Fruit fly (Drosophila melanogaster) whole organism, pupa: Measurements from ENCODE around the gene MED24.

Experiments
- CG10348 ChIP-seq: fragments of 200-800 bp; sonication (Bioruptor generic); IDR thresholded peaks from 2 replicates; pipeline ENCODE4 v1.3.6; 2022; ENCODE audit warnings: missing biosample characterization, missing genetic modification characterization
- CG12605 ChIP-seq: fragments of 200-800 bp; sonication (Bioruptor generic); IDR thresholded peaks from 2 replicates; pipeline ENCODE4 v1.3.6; 2022; ENCODE audit warnings: missing biosample characterization, missing genetic modification characterization
- CG13204 ChIP-seq: fragments of 200-800 bp; sonication (Bioruptor generic); optimal IDR thresholded peaks from 2 replicates; lab custom pipeline; 2018; ENCODE audit warnings: missing biosample characterization, mild to moderate bottlenecking, missing genetic modification characterization, moderate library complexity
- CG14655 ChIP-seq: fragments of 200-800 bp; sonication (Bioruptor generic); optimal IDR thresholded peaks from 3 replicates; lab custom pipeline; 2017; ENCODE audit warnings: mild to moderate bottlenecking, missing biosample characterization, missing genetic modification reagents, missing genetic modification characterization
- CG15710 ChIP-seq: fragments of 200-800 bp; sonication (Bioruptor generic); optimal IDR thresholded peaks from 2 replicates; lab custom pipeline; 2018; ENCODE audit warnings: missing biosample characterization, mild to moderate bottlenecking, missing genetic modification characterization, moderate library complexity
- CG17806 ChIP-seq: fragments of 200-800 bp; sonication (Bioruptor generic); optimal IDR thresholded peaks from 2 replicates; lab custom pipeline; 2018; ENCODE audit warnings: missing biosample characterization, mild to moderate bottlenecking, missing genetic modification characterization, moderate library complexity
- CG32121 ChIP-seq: fragments of 200-800 bp; sonication (Bioruptor generic); IDR thresholded peaks from 2 replicates; pipeline ENCODE4 v1.3.6; 2022; ENCODE audit warnings: missing biosample characterization, missing genetic modification characterization
- CG34367 ChIP-seq: fragments of 200-800 bp; sonication (Bioruptor generic); optimal IDR thresholded peaks from 2 replicates; lab custom pipeline; 2018; ENCODE audit warnings: missing biosample characterization, mild to moderate bottlenecking, missing genetic modification characterization
- CG4496 ChIP-seq: fragments of 200-800 bp; sonication (Bioruptor generic); IDR thresholded peaks from 3 replicates; pipeline ENCODE4 v1.3.6; 2022; ENCODE audit warnings: missing biosample characterization, missing genetic modification characterization
- CG8159 ChIP-seq: fragments of 200-800 bp; sonication (Bioruptor generic); optimal IDR thresholded peaks from 3 replicates; lab custom pipeline; 2018; ENCODE audit warnings: missing biosample characterization, mild to moderate bottlenecking, missing genetic modification characterization, moderate library complexity
- CG8301 ChIP-seq: fragments of 200-800 bp; sonication (Bioruptor generic); optimal IDR thresholded peaks from 2 replicates; lab custom pipeline; 2018; ENCODE audit warnings: missing biosample characterization, mild to moderate bottlenecking, missing genetic modification characterization
- CG9948 ChIP-seq: fragments of 200-800 bp; sonication (Bioruptor generic); optimal IDR thresholded peaks from 2 replicates; lab custom pipeline; 2018; ENCODE audit warnings: missing biosample characterization, mild to moderate bottlenecking, missing genetic modification characterization, moderate library complexity
- D1 ChIP-seq: fragments of 200-800 bp; sonication (Bioruptor generic); optimal IDR thresholded peaks from 2 replicates; lab custom pipeline; 2018; ENCODE audit warnings: missing biosample characterization, mild to moderate bottlenecking, missing genetic modification characterization, moderate library complexity
- EcR ChIP-seq: fragments of 200-800 bp; sonication (Bioruptor generic); optimal IDR thresholded peaks from 3 replicates; lab custom pipeline; 2019; ENCODE audit warnings: missing biosample characterization, missing genetic modification characterization, mild to moderate bottlenecking, moderate library complexity, missing genetic modification reagents
- Ets98B ChIP-seq: fragments of 200-800 bp; sonication (Bioruptor generic); IDR thresholded peaks from 2 replicates; pipeline ENCODE4 v1.3.6; 2022; ENCODE audit warnings: missing biosample characterization, missing genetic modification characterization
- Pif1A ChIP-seq: fragments of 200-800 bp; sonication (Bioruptor generic); optimal IDR thresholded peaks from 3 replicates; lab custom pipeline; 2016; ENCODE audit warnings: missing biosample characterization, missing genetic modification characterization
- Pif1B ChIP-seq: fragments of 200-800 bp; sonication (Bioruptor generic); optimal IDR thresholded peaks from 3 replicates; lab custom pipeline; 2016; ENCODE audit warnings: missing biosample characterization, missing genetic modification characterization
- Snoo ChIP-seq: fragments of 200-800 bp; sonication (Bioruptor generic); optimal IDR thresholded peaks from 3 replicates; lab custom pipeline; 2017; ENCODE audit warnings: missing biosample characterization, mild to moderate bottlenecking, missing genetic modification characterization, inconsistent platforms
- fd96Ca ChIP-seq: fragments of 200-800 bp; sonication (Bioruptor generic); IDR thresholded peaks from 3 replicates; pipeline ENCODE4 v1.3.6; 2022; ENCODE audit warnings: missing biosample characterization, missing genetic modification characterization
- gl ChIP-seq: fragments of 200-800 bp; sonication (Bioruptor generic); optimal IDR thresholded peaks from 2 replicates; lab custom pipeline; 2018; ENCODE audit warnings: missing biosample characterization, mild to moderate bottlenecking, missing genetic modification characterization
- rn ChIP-seq: fragments of 200-800 bp; sonication (Bioruptor generic); IDR thresholded peaks from 2 replicates; pipeline ENCODE4 v1.3.6; 2022; ENCODE audit warnings: missing biosample characterization, missing genetic modification characterization

The MED24 gene

DNA sequence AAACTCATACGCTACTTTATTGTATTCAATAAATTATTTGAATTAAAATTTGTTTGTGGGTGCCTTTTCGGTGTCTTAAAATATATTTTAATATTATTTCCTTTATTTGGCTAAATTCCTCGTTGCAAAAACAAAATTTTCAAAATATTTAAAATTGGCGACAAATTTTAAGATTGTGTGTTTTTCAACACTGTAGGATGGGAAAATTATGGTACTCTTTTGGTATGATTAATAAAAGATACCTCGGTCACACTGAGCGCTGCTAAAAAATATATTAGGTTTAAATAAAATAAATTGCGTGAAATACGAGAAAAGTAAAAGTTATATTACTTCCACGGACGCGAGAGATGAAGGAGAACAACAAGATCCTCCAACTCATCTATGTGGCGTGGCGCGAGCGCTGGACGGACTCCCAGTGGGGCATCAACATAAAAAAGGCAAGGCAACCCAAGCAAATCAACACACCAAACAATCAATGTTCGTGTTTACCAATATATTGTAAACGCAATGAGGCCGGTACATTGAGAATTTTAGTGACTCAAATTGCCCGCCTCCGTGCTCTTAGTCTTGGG is at the start of gene MED24:
Gene MED24 (plus strand): TSS at position 229 of the 572 bp plus-strand sequence.
- TF ChIP-seq Pif1B (GFP tag; lab: Kevin White, UChicago) = no peak
- no peak for TF ChIP-seq Snoo (tag; lab: Kevin White, UChicago)

DNA sequence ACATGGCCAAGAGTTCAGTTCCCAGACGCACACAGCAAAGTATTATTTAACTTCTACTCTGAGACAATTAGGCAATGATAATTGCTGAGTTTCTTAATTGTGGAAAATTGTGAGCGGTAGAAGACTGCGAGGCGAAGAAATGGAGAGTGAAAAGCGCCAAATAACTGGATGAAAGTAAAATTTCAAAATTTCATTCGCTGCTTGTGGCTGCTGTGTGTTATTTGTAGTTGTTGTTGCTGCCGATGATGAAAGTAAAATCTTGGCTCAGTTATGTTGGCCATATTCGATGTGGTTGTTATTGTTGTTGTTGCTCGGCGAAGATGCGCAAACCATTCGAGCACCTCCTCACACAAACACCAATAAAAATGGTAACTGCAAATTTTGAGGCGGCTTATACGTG is 40.8 kb upstream of the MED24 start:
- no peak for TF ChIP-seq CG14655 (GFP tag; lab: Kevin White, UChicago)
- TF ChIP-seq Ets98B = no peak
- TF ChIP-seq EcR (GFP tag; lab: Kevin White, UChicago) = no peak
- TF ChIP-seq CG17806 (tag; lab: Kevin White, UChicago) = no peak

dm6 chr3L:8150812-8151211 is 40.3 kb upstream of the MED24 start:
- TF ChIP-seq EcR (GFP tag; lab: Kevin White, UChicago) = no peak
- no peak for TF ChIP-seq CG17806 (tag; lab: Kevin White, UChicago)
- TF ChIP-seq CG8301 (tag; lab: Kevin White, UChicago) = peak; percentile 19
- TF ChIP-seq, all 21 proteins: peak for 1

- TF ChIP-seq Pif1B (GFP tag; lab: Kevin White, UChicago) = no peak
- no peak for TF ChIP-seq CG15710
- TF ChIP-seq CG13204 (GFP tag; lab: Kevin White, UChicago) = peak; percentile 30
- no peak for TF ChIP-seq Pif1A (GFP tag; lab: Kevin White, UChicago)
- TF ChIP-seq Ets98B = no peak; the same call in 1 of the 2 replicates
- TF ChIP-seq CG14655 (GFP tag; lab: Kevin White, UChicago) = no peak
- no peak for TF ChIP-seq Snoo (tag; lab: Kevin White, UChicago)
- no peak for TF ChIP-seq D1
- TF ChIP-seq CG10348 = no peak
- no peak for TF ChIP-seq CG8159 (tag; lab: Kevin White, UChicago)
- TF ChIP-seq CG4496 (GFP tag; lab: Robert Waterston, UW) = no peak
- no peak for TF ChIP-seq fd96Ca (GFP tag; lab: Robert Waterston, UW)
- no peak for TF ChIP-seq CG17806 (tag; lab: Kevin White, UChicago)
- no peak for TF ChIP-seq CG9948 (tag; lab: Kevin White, UChicago)
- TF ChIP-seq CG32121 = no peak
- TF ChIP-seq rn (GFP tag; lab: Robert Waterston, UW) = no peak
- TF ChIP-seq EcR (GFP tag; lab: Kevin White, UChicago) = peak; percentile 64
These were observed 39.3 kb upstream of the MED24 start, which contains the start of gene CG13676 for dm6 chr3L:8151727-8152199. Gene CG13676, minus strand, starts transcription at chr3L:8151813.

- peak; percentile 96 for TF ChIP-seq fd96Ca (GFP tag; lab: Robert Waterston, UW)
- TF ChIP-seq CG32121 = peak; percentile 96
- peak; percentile 67 for TF ChIP-seq CG17806 (tag; lab: Kevin White, UChicago)
- no peak for TF ChIP-seq CG13204 (GFP tag; lab: Kevin White, UChicago)
- TF ChIP-seq CG15710 = peak; percentile 49
- TF ChIP-seq CG9948 (tag; lab: Kevin White, UChicago) = peak; percentile 66
- peak; percentile 87 for TF ChIP-seq EcR (GFP tag; lab: Kevin White, UChicago)
- peak; percentile 97 for TF ChIP-seq Ets98B
- peak; percentile 58 for TF ChIP-seq CG34367 (tag; lab: Kevin White, UChicago)
- no peak for TF ChIP-seq D1
- TF ChIP-seq gl (tag; lab: Kevin White, UChicago) = no peak
- peak; percentile 59 for TF ChIP-seq Pif1B (GFP tag; lab: Kevin White, UChicago)
- TF ChIP-seq CG10348 = peak; percentile 85
- TF ChIP-seq CG12605 (GFP tag; lab: Robert Waterston, UW) = peak; percentile 89
- peak; percentile 95 for TF ChIP-seq CG4496 (GFP tag; lab: Robert Waterston, UW)
- TF ChIP-seq CG8159 (tag; lab: Kevin White, UChicago) = peak; percentile 69
- TF ChIP-seq CG14655 (GFP tag; lab: Kevin White, UChicago) = peak; percentile 93
- TF ChIP-seq rn (GFP tag; lab: Robert Waterston, UW) = peak; percentile 89
- TF ChIP-seq Snoo (tag; lab: Kevin White, UChicago) = peak; percentile 23
- peak; percentile 72 for TF ChIP-seq Pif1A (GFP tag; lab: Kevin White, UChicago)
- TF ChIP-seq CG8301 (tag; lab: Kevin White, UChicago) = peak; percentile 91
These were observed 37.7 kb upstream of the MED24 start for dm6 chr3L:8153206-8153996.

- TF ChIP-seq Ets98B (no peak), CG4496 (GFP tag; lab: Robert Waterston, UW) (0 out of 3 replicates have a peak, but pooled peaks have one; percentile 28), CG13204 (GFP tag; lab: Kevin White, UChicago) (peak; percentile 19), CG34367 (tag; lab: Kevin White, UChicago) (no peak), CG9948 (tag; lab: Kevin White, UChicago) (no peak), gl (tag; lab: Kevin White, UChicago) (no peak)
These were observed 36.5 kb upstream of the MED24 start for dm6 chr3L:8154544-8154943.
